Worm (Caenorhabditis elegans) whole organism, L1 larva: Measurements from ENCODE around the gene W03A5.1.
A peak's percentile ranks its signal among the peaks of the same experiment; 100 is the strongest.

Experiments
- C16A3.4 ChIP-seq: fragments of 150-350 bp; optimal IDR thresholded peaks from 2 replicates; lab custom pipeline; 2014; ENCODE audit warnings: missing biosample characterization, missing genetic modification characterization
- aha-1 ChIP-seq: fragments of 150-350 bp; optimal IDR thresholded peaks from 2 replicates; lab custom pipeline; 2014; ENCODE audit warnings: missing biosample characterization, missing genetic modification characterization
- blmp-1 ChIP-seq: fragments of 150-350 bp; optimal IDR thresholded peaks from 2 replicates; lab custom pipeline; 2014; ENCODE audit warnings: missing biosample characterization, missing genetic modification characterization
- ceh-8 ChIP-seq: fragments of 200-800 bp; sonication (Bioruptor generic); optimal IDR thresholded peaks from 2 replicates; lab custom pipeline; 2018; ENCODE audit warnings: mild to moderate bottlenecking, missing genetic modification characterization, moderate library complexity, missing compliant biosample characterization
- ceh-90 ChIP-seq: sonication (generic microtip); optimal IDR thresholded peaks from 2 replicates; lab custom pipeline; 2016; ENCODE audit warnings: missing genetic modification characterization, missing compliant biosample characterization
- ces-1 ChIP-seq: fragments of 150-350 bp; optimal IDR thresholded peaks from 2 replicates; lab custom pipeline; 2014; ENCODE audit warnings: missing biosample characterization, missing genetic modification reagents, missing genetic modification characterization
- dpl-1 ChIP-seq, 3 experiments: fragments of 150-350 bp in 2 of 3; sonication (generic microtip) in 1 of 3; optimal IDR thresholded peaks; 2 replicates each; lab custom pipeline; 2014 to 2017; ENCODE audit warnings: missing biosample characterization in 3 of 3, missing genetic modification characterization in 3 of 3, missing genetic modification reagents in 3 of 3
- efl-1 ChIP-seq, 4 experiments: fragments of 150-350 bp; optimal IDR thresholded peaks in 3 of 4; peaks in 1 of 4; 1 replicate in 1 of 4; 2 replicates in 3 of 4; lab custom pipeline; 2014; ENCODE audit warnings: missing biosample characterization in 2 of 4, missing genetic modification characterization in 2 of 4, missing genetic modification reagents in 2 of 4
- efl-3 ChIP-seq: fragments of 200-800 bp; sonication (Bioruptor generic); optimal IDR thresholded peaks from 2 replicates; lab custom pipeline; 2018; ENCODE audit warnings: mild to moderate bottlenecking, missing genetic modification characterization, missing compliant biosample characterization
- elt-3 ChIP-seq, 6 experiments: fragments of 150-350 bp in 1 of 6; sonication (generic microtip); optimal IDR thresholded peaks; 2 replicates each; lab custom pipeline; 2017 to 2018; ENCODE audit warnings: missing biosample characterization in 6 of 6, missing genetic modification characterization in 6 of 6, inconsistent platforms in 1 of 6
- ets-5 ChIP-seq: fragments of 200-800 bp; sonication (Bioruptor generic); IDR thresholded peaks from 2 replicates; pipeline ENCODE4 v1.3.6; 2022; ENCODE audit warnings: missing genetic modification characterization, missing compliant biosample characterization
- hlh-4 ChIP-seq: sonication (generic microtip); optimal IDR thresholded peaks from 2 replicates; lab custom pipeline; 2016; ENCODE audit warnings: mild to moderate bottlenecking, missing genetic modification characterization, missing compliant biosample characterization
- hpl-2 ChIP-seq: fragments of 150-350 bp; optimal IDR thresholded peaks from 2 replicates; lab custom pipeline; 2014; ENCODE audit warnings: missing biosample characterization, missing genetic modification reagents, missing genetic modification characterization
- irx-1 ChIP-seq: sonication (generic microtip); optimal IDR thresholded peaks from 2 replicates; lab custom pipeline; 2016; ENCODE audit warnings: missing genetic modification characterization, missing compliant biosample characterization
- lin-15B ChIP-seq: fragments of 150-350 bp; sonication (generic microtip); optimal IDR thresholded peaks from 3 replicates; lab custom pipeline; 2014; ENCODE audit warnings: missing biosample characterization, missing genetic modification characterization
- lsy-2 ChIP-seq, 2 experiments: fragments of 150-350 bp; optimal IDR thresholded peaks; 2 replicates each; lab custom pipeline; 2014; ENCODE audit warnings: missing biosample characterization in 2 of 2, missing genetic modification characterization in 2 of 2
- mab-9 ChIP-seq: fragments of 200-800 bp; sonication (Bioruptor generic); IDR thresholded peaks from 2 replicates; pipeline ENCODE4 v1.3.6; 2022; ENCODE audit warnings: missing genetic modification reagents, missing genetic modification characterization, missing compliant biosample characterization
- mep-1 ChIP-seq: fragments of 150-350 bp; optimal IDR thresholded peaks from 2 replicates; lab custom pipeline; 2014; ENCODE audit warnings: missing biosample characterization, missing genetic modification characterization
- nhr-11 ChIP-seq: fragments of 150-350 bp; optimal IDR thresholded peaks from 2 replicates; lab custom pipeline; 2014; ENCODE audit warnings: missing biosample characterization, missing genetic modification characterization
- nhr-20 ChIP-seq: sonication (generic microtip); optimal IDR thresholded peaks from 2 replicates; lab custom pipeline; 2016; ENCODE audit warnings: mild to moderate bottlenecking, missing genetic modification characterization, missing compliant biosample characterization
- nhr-28 ChIP-seq: fragments of 150-350 bp; optimal IDR thresholded peaks from 2 replicates; lab custom pipeline; 2014; ENCODE audit warnings: missing biosample characterization, missing genetic modification characterization
- nhr-71 ChIP-seq: sonication (generic microtip); optimal IDR thresholded peaks from 2 replicates; lab custom pipeline; 2016; ENCODE audit warnings: mild to moderate bottlenecking, missing genetic modification characterization, moderate library complexity, missing compliant biosample characterization
- nhr-85 ChIP-seq: sonication (generic microtip); peaks from one replicate; lab custom pipeline; 2016; ENCODE audit warnings: missing genetic modification characterization, inconsistent platforms, missing compliant biosample characterization
- pag-3 ChIP-seq: sonication (generic microtip); optimal IDR thresholded peaks from 2 replicates; lab custom pipeline; 2017; ENCODE audit warnings: missing genetic modification characterization, mild to moderate bottlenecking, missing compliant biosample characterization, antibody characterized with exemption, borderline replicate concordance; ENCODE audit not compliant: insufficient read depth
- rnt-1 ChIP-seq: sonication (generic microtip); optimal IDR thresholded peaks from 2 replicates; lab custom pipeline; 2016; ENCODE audit warnings: mild to moderate bottlenecking, missing genetic modification characterization, moderate library complexity, missing compliant biosample characterization
- snu-23 ChIP-seq: sonication (generic microtip); optimal IDR thresholded peaks from 2 replicates; lab custom pipeline; 2016; ENCODE audit warnings: missing genetic modification characterization, missing compliant biosample characterization
- sox-4 ChIP-seq: sonication (generic microtip); optimal IDR thresholded peaks from 2 replicates; lab custom pipeline; 2016; ENCODE audit warnings: missing genetic modification characterization, missing compliant biosample characterization
- sup-37 ChIP-seq: fragments of 200-800 bp; sonication (Bioruptor generic); optimal IDR thresholded peaks from 2 replicates; lab custom pipeline; 2018; ENCODE audit warnings: mild to moderate bottlenecking, missing genetic modification characterization, missing compliant biosample characterization
- tbx-2 ChIP-seq: sonication (generic microtip); optimal IDR thresholded peaks from 2 replicates; lab custom pipeline; 2016; ENCODE audit warnings: missing genetic modification characterization, missing compliant biosample characterization
- unc-30 ChIP-seq: sonication (generic microtip); optimal IDR thresholded peaks from 2 replicates; lab custom pipeline; 2017; ENCODE audit warnings: missing biosample characterization, missing genetic modification characterization
- unc-62 ChIP-seq: fragments of 150-350 bp; optimal IDR thresholded peaks from 2 replicates; lab custom pipeline; 2014; ENCODE audit warnings: missing biosample characterization, missing genetic modification reagents, missing genetic modification characterization
- unc-98 ChIP-seq: fragments of 200-800 bp; sonication (Bioruptor generic); IDR thresholded peaks from 2 replicates; pipeline ENCODE4 v1.3.6; 2022; ENCODE audit warnings: missing genetic modification characterization, missing compliant biosample characterization
- vab-15 ChIP-seq: sonication (generic microtip); optimal IDR thresholded peaks from 2 replicates; lab custom pipeline; 2017; ENCODE audit warnings: missing genotype, mild to moderate bottlenecking, missing genetic modification characterization, missing compliant biosample characterization
- zip-4 ChIP-seq: fragments of 200-800 bp; sonication (Bioruptor generic); optimal IDR thresholded peaks from 2 replicates; lab custom pipeline; 2018; ENCODE audit warnings: mild to moderate bottlenecking, missing genetic modification characterization, moderate library complexity, missing compliant biosample characterization
- ztf-4 ChIP-seq: fragments of 150-350 bp; optimal IDR thresholded peaks from 2 replicates; lab custom pipeline; 2014; ENCODE audit warnings: missing biosample characterization, missing genetic modification characterization

W03A5.1 gene

DNA sequence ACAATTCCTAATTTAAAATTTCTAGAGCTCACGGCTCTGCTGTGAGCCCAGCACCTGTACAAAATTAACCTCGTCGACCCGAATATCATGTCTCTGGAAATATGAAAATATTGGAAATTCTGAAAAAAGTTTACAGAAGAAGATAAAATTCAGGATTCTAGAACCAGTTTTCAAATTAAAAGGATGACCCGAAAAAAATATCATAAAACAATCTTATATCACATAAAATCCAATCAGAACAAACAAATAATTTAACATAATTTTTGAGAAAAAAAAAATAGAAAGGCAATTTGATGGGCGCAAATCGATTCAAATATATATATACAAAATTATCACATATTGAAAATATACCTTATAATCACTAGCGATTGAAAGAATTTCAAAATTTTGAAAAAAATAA is 22.4 kb upstream of the W03A5.1 start, which contains the start of gene Y32H12A.7:
Gene Y32H12A.7 (minus strand): TSS at position 101 of the 400 bp plus-strand sequence.
- no peak for TF ChIP-seq lsy-2 (tag; optimal IDR thresholded peaks at IDR 0.05; lab: Kevin White, UChicago)
- no peak for TF ChIP-seq ces-1
- TF ChIP-seq nhr-71, result no peak
- no peak for TF ChIP-seq sup-37
- no peak for TF ChIP-seq mab-9 (GFP tag; lab: Robert Waterston, UW)
- no peak for TF ChIP-seq unc-30 (tag; lab: Kevin White, UChicago)
- no peak for TF ChIP-seq elt-3 (tag; optimal IDR thresholded peaks at IDR 0.05; lab: Kevin White, UChicago)
- no peak for TF ChIP-seq hpl-2 (GFP tag; lab: Kevin White, UChicago)
- no peak for TF ChIP-seq ztf-4 (tag; lab: Kevin White, UChicago)
- TF ChIP-seq sox-4, result no peak
- TF ChIP-seq zip-4 (GFP tag; lab: Kevin White, UChicago), result no peak
- TF ChIP-seq unc-98, result no peak
- no peak for TF ChIP-seq ceh-8 (GFP tag; lab: Kevin White, UChicago)
- TF ChIP-seq lin-15B, result no peak
- no peak for TF ChIP-seq ets-5
- TF ChIP-seq irx-1 (tag; lab: Kevin White, UChicago), result no peak
- TF ChIP-seq blmp-1, result no peak
- TF ChIP-seq aha-1 (tag; lab: Kevin White, UChicago), result no peak
- no peak for TF ChIP-seq rnt-1 (tag; lab: Kevin White, UChicago)

DNA sequence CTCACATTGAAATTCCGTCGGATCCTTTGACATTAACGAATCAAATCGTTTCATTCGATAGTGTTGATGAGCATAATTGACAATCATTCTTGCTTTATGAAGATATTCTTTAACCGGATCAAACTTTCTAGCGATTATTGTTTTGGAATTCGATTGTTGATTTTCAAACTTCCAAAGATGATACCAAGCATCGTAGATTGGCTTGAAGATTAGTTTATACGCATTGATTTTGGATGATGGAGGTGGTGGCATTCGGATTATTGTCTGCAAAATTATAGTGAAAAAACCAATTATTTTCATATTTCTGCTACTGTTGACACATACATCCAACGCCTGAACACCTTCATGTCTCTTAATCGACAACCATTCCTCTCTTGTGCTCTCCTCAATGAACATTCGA is 19.6 kb upstream of the W03A5.1 start:
- TF ChIP-seq nhr-20 (tag; lab: Kevin White, UChicago) (no peak), unc-62 (GFP tag; lab: Kevin White, UChicago) (no peak), pag-3 (no peak), nhr-28 (no peak), nhr-85 (tag; lab: Kevin White, UChicago) (no peak), mep-1 (no peak), hpl-2 (GFP tag; lab: Kevin White, UChicago) (no peak), ceh-90 (tag; lab: Kevin White, UChicago) (no peak), vab-15 (tag; lab: Kevin White, UChicago) (no peak)

DNA sequence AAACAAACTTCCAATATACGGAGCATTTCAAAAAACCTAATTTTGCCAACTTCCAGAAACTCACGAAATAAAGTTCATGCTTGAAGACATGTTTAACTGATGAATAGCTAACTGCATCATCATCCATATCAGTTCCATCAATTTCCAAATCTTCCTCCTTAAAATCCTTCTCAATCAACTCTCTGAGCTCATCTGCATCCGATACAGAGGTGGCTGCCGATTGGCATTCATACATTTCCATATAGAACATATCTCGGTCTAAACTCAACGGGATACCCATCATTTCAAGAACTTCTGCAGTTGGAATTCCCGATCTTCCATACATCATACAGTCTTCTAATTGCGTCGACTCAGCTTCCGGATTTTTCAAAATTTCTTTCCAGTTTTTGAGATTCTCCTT is 18.3 kb upstream of the W03A5.1 start:
- no peak for TF ChIP-seq snu-23
- TF ChIP-seq elt-3 (tag; optimal IDR thresholded peaks at IDR 0.05; lab: Kevin White, UChicago), result no peak

DNA sequence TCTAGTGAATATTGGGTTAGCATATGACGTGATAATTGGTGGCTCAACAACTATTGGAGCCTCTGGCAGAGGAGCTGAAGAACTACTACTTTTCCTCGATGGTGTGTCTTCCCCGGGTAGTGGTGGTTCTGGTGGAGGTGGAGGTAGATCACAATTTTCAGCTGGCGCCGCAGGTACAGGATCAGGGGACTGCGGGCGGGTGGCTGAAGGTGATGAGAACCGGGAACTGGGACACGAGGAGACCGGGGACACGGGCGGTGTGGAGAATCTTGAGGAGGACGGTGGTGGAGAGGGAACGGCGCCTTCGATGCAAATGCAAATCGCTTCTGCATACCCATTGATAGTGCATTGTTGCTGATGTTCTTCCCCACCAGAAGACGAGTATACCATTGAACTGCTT is 11.9 kb upstream of the W03A5.1 start:
- TF ChIP-seq efl-1 (optimal IDR thresholded peaks at IDR 0.05; lab: Kevin White, UChicago) (no peak), efl-1 (GFP tag; optimal IDR thresholded peaks at IDR 0.05 in 1 of 2; lab: Kevin White, UChicago) (peak in 1 of 2 experiments; percentile 62), nhr-28 (no peak)

DNA sequence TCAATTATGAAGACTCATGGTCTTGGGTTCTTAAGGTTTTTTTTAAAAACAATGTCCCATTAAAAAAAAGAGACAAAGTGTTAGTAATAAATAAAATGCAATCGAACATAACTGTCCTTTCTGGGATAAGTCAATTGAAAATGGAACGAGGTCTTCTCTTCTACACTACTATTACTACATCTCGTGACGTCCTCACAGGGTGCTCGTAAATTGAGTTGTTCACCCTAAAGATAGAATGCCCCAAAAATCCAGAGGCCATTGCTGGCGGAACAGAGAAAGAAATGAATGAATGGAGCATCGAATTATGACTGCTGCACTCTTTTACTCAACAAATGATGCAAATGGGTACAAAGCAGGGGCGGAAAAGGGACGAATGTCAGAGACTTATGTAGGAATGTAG is 5.3 kb upstream of the W03A5.1 start:
- no peak for TF ChIP-seq nhr-11 (tag; lab: Kevin White, UChicago)
- TF ChIP-seq efl-1 (optimal IDR thresholded peaks at IDR 0.05; lab: Kevin White, UChicago), result no peak
- TF ChIP-seq efl-1 (GFP tag; optimal IDR thresholded peaks at IDR 0.05 in 1 of 2; lab: Kevin White, UChicago), result peak in 1 of 2 experiments; percentile 1

DNA sequence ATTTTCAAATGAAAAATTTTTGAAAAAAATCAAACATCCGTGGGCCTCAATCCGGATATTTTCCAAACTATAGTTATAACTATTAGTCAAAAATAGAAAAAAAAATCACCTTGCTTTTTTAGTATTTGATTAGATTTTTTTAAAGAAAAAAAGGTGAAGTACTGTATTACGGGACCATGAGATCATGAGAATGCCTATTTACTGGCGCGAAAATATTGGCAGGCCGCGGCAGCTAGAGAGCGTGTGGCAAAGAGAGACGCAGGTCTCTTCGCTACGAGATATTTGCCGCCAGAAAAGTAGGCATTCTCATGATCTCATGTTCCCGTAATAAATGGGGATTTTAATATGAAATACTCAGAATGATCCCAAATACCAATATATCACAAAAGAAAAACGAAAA is 2.7 kb upstream of the W03A5.1 start:
- no peak for TF ChIP-seq hlh-4 (tag; lab: Kevin White, UChicago)
- no peak for TF ChIP-seq elt-3 (tag; optimal IDR thresholded peaks at IDR 0.05; lab: Kevin White, UChicago)
- TF ChIP-seq tbx-2 (tag; lab: Kevin White, UChicago), result no peak
- TF ChIP-seq nhr-20 (tag; lab: Kevin White, UChicago), result no peak
- TF ChIP-seq efl-3 (GFP tag; lab: Kevin White, UChicago), result no peak
- no peak for TF ChIP-seq ceh-90 (tag; lab: Kevin White, UChicago)
- TF ChIP-seq dpl-1 (GFP tag; optimal IDR thresholded peaks at IDR 0.05; lab: Kevin White, UChicago), result no peak
- TF ChIP-seq rnt-1 (tag; lab: Kevin White, UChicago), result no peak
- TF ChIP-seq C16A3.4 (tag; lab: Kevin White, UChicago), result no peak
- no peak for TF ChIP-seq nhr-28
- TF ChIP-seq sox-4, result no peak
- TF ChIP-seq, all 84 proteins: peak for 0
